Worm (Caenorhabditis elegans) whole organism, L3 larva: ENCODE measurements around the gene let-805.

ENCODE experiments used
- R02D3.7 ChIP-seq: fragments of 150-350 bp; optimal IDR thresholded peaks from 2 replicates; lab custom pipeline; 2014; ENCODE audit warnings: missing biosample characterization, missing genetic modification characterization
- aly-2 ChIP-seq: fragments of 150-350 bp; optimal IDR thresholded peaks from 2 replicates; lab custom pipeline; 2014; ENCODE audit warnings: missing biosample characterization, missing genetic modification characterization
- ceh-16 ChIP-seq: sonication (generic microtip); optimal IDR thresholded peaks from 2 replicates; lab custom pipeline; 2017; ENCODE audit warnings: missing biosample characterization, missing genetic modification characterization
- ceh-28 ChIP-seq: fragments of 150-350 bp; optimal IDR thresholded peaks from 2 replicates; lab custom pipeline; 2014; ENCODE audit warnings: missing biosample characterization, missing genetic modification reagents, missing genetic modification characterization
- ceh-82 ChIP-seq: fragments of 150-350 bp; optimal IDR thresholded peaks from 2 replicates; lab custom pipeline; 2014; ENCODE audit warnings: missing biosample characterization, missing genetic modification characterization
- ceh-9 ChIP-seq: sonication (generic microtip); optimal IDR thresholded peaks from 2 replicates; lab custom pipeline; 2018; ENCODE audit warnings: missing biosample characterization, missing genetic modification characterization
- daf-12 ChIP-seq: fragments of 150-350 bp; optimal IDR thresholded peaks from 2 replicates; lab custom pipeline; 2014; ENCODE audit warnings: missing biosample characterization, missing genetic modification reagents, missing genetic modification characterization
- egl-5 ChIP-seq: fragments of 150-350 bp; optimal IDR thresholded peaks from 2 replicates; lab custom pipeline; 2017; ENCODE audit warnings: missing biosample characterization, missing genetic modification reagents, missing genetic modification characterization, inconsistent platforms
- elt-1 ChIP-seq: fragments of 150-350 bp; optimal IDR thresholded peaks from 2 replicates; lab custom pipeline; 2014; ENCODE audit warnings: missing biosample characterization, missing genetic modification characterization
- elt-2 ChIP-seq: sonication (generic microtip); optimal IDR thresholded peaks from 2 replicates; lab custom pipeline; 2016; ENCODE audit warnings: missing genetic modification reagents, mild to moderate bottlenecking, missing genetic modification characterization, missing compliant biosample characterization
- elt-3 ChIP-seq, 3 experiments: fragments of 150-350 bp in 1 of 3; sonication (generic microtip) in 2 of 3; optimal IDR thresholded peaks; 2 replicates in 2 of 3; 4 replicates in 1 of 3; lab custom pipeline; 2014 to 2017; ENCODE audit warnings: missing biosample characterization in 3 of 3, missing genetic modification characterization in 3 of 3
- eor-1 ChIP-seq, 2 experiments: fragments of 150-350 bp; optimal IDR thresholded peaks; 2 replicates each; lab custom pipeline; 2014 to 2018; ENCODE audit warnings: missing biosample characterization in 2 of 2, missing genetic modification characterization in 2 of 2
- fkh-10 ChIP-seq: sonication (generic microtip); optimal IDR thresholded peaks from 2 replicates; lab custom pipeline; 2017; ENCODE audit warnings: missing biosample characterization, missing genetic modification reagents, missing genetic modification characterization
- fkh-2 ChIP-seq: fragments of 150-350 bp; optimal IDR thresholded peaks from 2 replicates; lab custom pipeline; 2014; ENCODE audit warnings: missing biosample characterization, missing genetic modification reagents, missing genetic modification characterization
- fos-1 ChIP-seq: fragments of 150-350 bp; optimal IDR thresholded peaks from 2 replicates; lab custom pipeline; 2014; ENCODE audit warnings: missing biosample characterization, missing genetic modification characterization
- hmg-11 ChIP-seq: sonication (generic microtip); optimal IDR thresholded peaks from 2 replicates; lab custom pipeline; 2016; ENCODE audit warnings: missing genetic modification characterization, missing compliant biosample characterization
- jun-1 ChIP-seq: fragments of 150-350 bp; optimal IDR thresholded peaks from 2 replicates; lab custom pipeline; 2014; ENCODE audit warnings: missing biosample characterization, missing genetic modification reagents, missing genetic modification characterization
- lin-39 ChIP-seq: fragments of 150-350 bp; optimal IDR thresholded peaks from 2 replicates; lab custom pipeline; 2018; ENCODE audit warnings: missing biosample characterization, missing genetic modification reagents, missing genetic modification characterization
- mdl-1 ChIP-seq: fragments of 150-350 bp; optimal IDR thresholded peaks from 2 replicates; lab custom pipeline; 2014; ENCODE audit warnings: missing biosample characterization, missing genetic modification characterization
- mml-1 ChIP-seq: fragments of 150-350 bp; sonication (generic microtip); optimal IDR thresholded peaks from 3 replicates; lab custom pipeline; 2014; ENCODE audit warnings: missing biosample characterization, missing genetic modification characterization
- nhr-12 ChIP-seq: fragments of 150-350 bp; optimal IDR thresholded peaks from 2 replicates; lab custom pipeline; 2014; ENCODE audit warnings: missing biosample characterization, missing genetic modification characterization
- nhr-23 ChIP-seq: fragments of 150-350 bp; optimal IDR thresholded peaks from 2 replicates; lab custom pipeline; 2014; ENCODE audit warnings: missing biosample characterization, missing genetic modification reagents, missing genetic modification characterization
- nhr-25 ChIP-seq: sonication (generic microtip); optimal IDR thresholded peaks from 2 replicates; lab custom pipeline; 2017; ENCODE audit warnings: missing biosample characterization, missing genetic modification characterization
- nhr-28 ChIP-seq: fragments of 150-350 bp; optimal IDR thresholded peaks from 2 replicates; lab custom pipeline; 2014; ENCODE audit warnings: missing biosample characterization, missing genetic modification characterization
- nhr-43 ChIP-seq: sonication (generic microtip); optimal IDR thresholded peaks from 2 replicates; lab custom pipeline; 2016; ENCODE audit warnings: mild to moderate bottlenecking, missing genetic modification characterization, missing compliant biosample characterization; ENCODE audit not compliant: poor library complexity, severe bottlenecking
- nhr-76 ChIP-seq: fragments of 150-350 bp; sonication (generic microtip); optimal IDR thresholded peaks from 5 replicates; lab custom pipeline; 2014; ENCODE audit warnings: missing biosample characterization, missing genetic modification characterization
- nhr-77 ChIP-seq: fragments of 150-350 bp; optimal IDR thresholded peaks from 2 replicates; lab custom pipeline; 2014; ENCODE audit warnings: missing biosample characterization, missing genetic modification characterization
- pha-4 ChIP-seq: fragments of 150-350 bp; optimal IDR thresholded peaks from 2 replicates; lab custom pipeline; 2014; ENCODE audit warnings: missing biosample characterization, missing genetic modification reagents, missing genetic modification characterization
- pqm-1 ChIP-seq: fragments of 150-350 bp; optimal IDR thresholded peaks from 2 replicates; lab custom pipeline; 2017; ENCODE audit warnings: missing biosample characterization, missing genetic modification characterization, inconsistent platforms
- sea-2 ChIP-seq: fragments of 150-350 bp; sonication (generic microtip); optimal IDR thresholded peaks from 4 replicates; lab custom pipeline; 2014; ENCODE audit warnings: missing biosample characterization, missing genetic modification reagents, missing genetic modification characterization
- skn-1 ChIP-seq: fragments of 150-350 bp; optimal IDR thresholded peaks from 2 replicates; lab custom pipeline; 2014; ENCODE audit warnings: missing biosample characterization, missing genetic modification characterization
- snpc-4 ChIP-seq: fragments of 150-350 bp; optimal IDR thresholded peaks from 2 replicates; lab custom pipeline; 2014; ENCODE audit warnings: missing biosample characterization, missing genetic modification characterization
- tbx-2 ChIP-seq: sonication (generic microtip); optimal IDR thresholded peaks from 2 replicates; lab custom pipeline; 2016; ENCODE audit warnings: mild to moderate bottlenecking, missing genetic modification characterization, missing compliant biosample characterization
- unc-62 ChIP-seq: fragments of 150-350 bp; sonication (generic microtip); optimal IDR thresholded peaks from 4 replicates; lab custom pipeline; 2014; ENCODE audit warnings: missing biosample characterization, missing genetic modification reagents, missing genetic modification characterization
- zag-1 ChIP-seq: fragments of 150-350 bp; optimal IDR thresholded peaks from 2 replicates; lab custom pipeline; 2014; ENCODE audit warnings: missing biosample characterization, missing genetic modification characterization
- ztf-11 ChIP-seq: fragments of 150-350 bp; optimal IDR thresholded peaks from 2 replicates; lab custom pipeline; 2014; ENCODE audit warnings: missing biosample characterization, missing genetic modification characterization
- ztf-4 ChIP-seq: fragments of 150-350 bp; optimal IDR thresholded peaks from 2 replicates; lab custom pipeline; 2014; ENCODE audit warnings: missing biosample characterization, missing genetic modification characterization

The let-805 gene

ce11 chrIII:2647194-2647925 is 10.5 kb upstream of the let-805 start:
- no peak for TF ChIP-seq fkh-2 (tag; lab: Kevin White, UChicago)
- peak; percentile 1 for TF ChIP-seq nhr-43 (tag; lab: Kevin White, UChicago)
- peak; percentile 55 for TF ChIP-seq nhr-23 (tag; lab: Kevin White, UChicago)
- peak in 1 of 3 experiments; percentile 3 for TF ChIP-seq elt-3 (tag; optimal IDR thresholded peaks at IDR 0.05; lab: Kevin White, UChicago)
- TF ChIP-seq mdl-1, result no peak
- TF ChIP-seq elt-2 (tag; lab: Kevin White, UChicago), result peak; percentile 67
- TF ChIP-seq pqm-1 (tag; lab: Kevin White, UChicago), result peak; percentile 52
- peak; percentile 33 for TF ChIP-seq ceh-28 (tag; lab: Kevin White, UChicago)
- TF ChIP-seq pha-4 (tag; lab: Kevin White, UChicago), result peak; percentile 37

ce11 chrIII:2651519-2651918 is 6.4 kb upstream of the let-805 start:
- TF ChIP-seq ztf-4 (tag; lab: Kevin White, UChicago), result no peak
- TF ChIP-seq nhr-25 (tag; lab: Kevin White, UChicago), result peak; percentile 51

ce11 chrIII:2652704-2653566 is 4.9 kb upstream of the let-805 start:
- TF ChIP-seq mml-1 (no peak), elt-2 (tag; lab: Kevin White, UChicago) (peak; percentile 73), sea-2 (no peak), fos-1 (tag; lab: Kevin White, UChicago) (no peak), snpc-4 (tag; lab: Kevin White, UChicago) (no peak), lin-39 (tag; lab: Kevin White, UChicago) (no peak), mdl-1 (no peak), ztf-11 (tag; lab: Kevin White, UChicago) (no peak), nhr-77 (no peak), pqm-1 (tag; lab: Kevin White, UChicago) (peak; percentile 69), nhr-76 (tag; lab: Kevin White, UChicago) (no peak), zag-1 (tag; lab: Kevin White, UChicago) (no peak), pha-4 (tag; lab: Kevin White, UChicago) (peak; percentile 57), unc-62 (no peak), nhr-23 (tag; lab: Kevin White, UChicago) (no peak), nhr-43 (tag; lab: Kevin White, UChicago) (no peak)

- TF ChIP-seq fos-1 (tag; lab: Kevin White, UChicago), result no peak
- TF ChIP-seq hmg-11 (tag; lab: Kevin White, UChicago), result peak; percentile 27
- TF ChIP-seq ceh-28 (tag; lab: Kevin White, UChicago), result no peak
- TF ChIP-seq ceh-82 (tag; lab: Kevin White, UChicago), result no peak
- no peak for TF ChIP-seq ztf-4 (tag; lab: Kevin White, UChicago)
- TF ChIP-seq ceh-9 (tag; lab: Kevin White, UChicago), result no peak
- TF ChIP-seq aly-2, result no peak
- TF ChIP-seq nhr-25 (tag; lab: Kevin White, UChicago), result peak; percentile 29
- TF ChIP-seq elt-1, result no peak
- TF ChIP-seq nhr-76 (tag; lab: Kevin White, UChicago), result no peak
- peak; percentile 10 for TF ChIP-seq nhr-23 (tag; lab: Kevin White, UChicago)
- TF ChIP-seq fkh-2 (tag; lab: Kevin White, UChicago), result no peak
- no peak for TF ChIP-seq ztf-11 (tag; lab: Kevin White, UChicago)
- no peak for TF ChIP-seq nhr-28
- no peak for TF ChIP-seq eor-1 (tag; optimal IDR thresholded peaks at IDR 0.05; lab: Kevin White, UChicago)
- TF ChIP-seq R02D3.7 (tag; lab: Kevin White, UChicago), result no peak
Observed at ce11 chrIII:2656168-2656567, 1.7 kb upstream of the let-805 start.

- TF ChIP-seq elt-3 (tag; optimal IDR thresholded peaks at IDR 0.05; lab: Kevin White, UChicago) (no peak), snpc-4 (tag; lab: Kevin White, UChicago) (no peak), nhr-12 (tag; lab: Kevin White, UChicago) (no peak), tbx-2 (tag; lab: Kevin White, UChicago) (no peak), daf-12 (tag; lab: Kevin White, UChicago) (no peak), hmg-11 (tag; lab: Kevin White, UChicago) (no peak), ztf-11 (tag; lab: Kevin White, UChicago) (no peak), jun-1 (tag; lab: Kevin White, UChicago) (no peak), skn-1 (no peak), ceh-16 (no peak), elt-2 (tag; lab: Kevin White, UChicago) (no peak), mml-1 (no peak), nhr-28 (no peak), nhr-23 (tag; lab: Kevin White, UChicago) (no peak), pha-4 (tag; lab: Kevin White, UChicago) (no peak), egl-5 (no peak), fkh-10 (GFP tag; lab: Kevin White, UChicago) (no peak), lin-39 (tag; lab: Kevin White, UChicago) (no peak)
Observed at ce11 chrIII:2675449-2675848, 17.6 kb downstream of the let-805 start.
